Fruit fly (Drosophila melanogaster): Measurements from ENCODE around the gene CG15368.

The CG15368 gene

dm6 chrX:9220434-9220833, 4.8 kb downstream of the CG15368 start:
- TF ChIP-seq CG8478 (optimal IDR thresholded peaks at IDR 0.05) (no peak), CTCF (optimal IDR thresholded peaks at IDR 0.05) (no peak)

- no peak for TF ChIP-seq CTCF (optimal IDR thresholded peaks at IDR 0.05)
- TF ChIP-seq CG8478 (optimal IDR thresholded peaks at IDR 0.05) = no peak
Measured at dm6 chrX:9223182-9223581, 7.6 kb downstream of the CG15368 start, which contains the start of gene t. TSS of gene t (minus strand) at chrX:9223257.

DNA sequence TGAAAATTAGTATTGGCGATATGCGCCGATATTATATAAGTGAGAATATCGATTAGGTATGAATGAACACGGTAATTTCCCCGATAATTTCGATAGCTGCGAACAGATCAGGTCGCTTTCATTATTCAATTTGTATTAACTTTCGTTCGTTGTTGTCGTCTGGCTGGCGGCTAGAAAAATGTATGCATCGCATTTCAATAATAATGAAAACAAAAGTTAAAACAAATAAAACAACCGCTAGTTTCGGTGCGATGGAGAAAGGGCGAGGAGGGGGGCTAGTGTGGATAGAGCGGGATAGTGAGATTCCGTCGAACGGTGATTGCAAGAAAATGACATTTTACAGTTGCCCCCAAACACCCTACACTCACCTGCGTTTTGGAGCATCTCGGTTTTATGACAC, 8.8 kb downstream of the CG15368 start:
- TF ChIP-seq CG8478 (optimal IDR thresholded peaks at IDR 0.05) = no peak
- no peak for TF ChIP-seq CTCF (optimal IDR thresholded peaks at IDR 0.05)

DNA sequence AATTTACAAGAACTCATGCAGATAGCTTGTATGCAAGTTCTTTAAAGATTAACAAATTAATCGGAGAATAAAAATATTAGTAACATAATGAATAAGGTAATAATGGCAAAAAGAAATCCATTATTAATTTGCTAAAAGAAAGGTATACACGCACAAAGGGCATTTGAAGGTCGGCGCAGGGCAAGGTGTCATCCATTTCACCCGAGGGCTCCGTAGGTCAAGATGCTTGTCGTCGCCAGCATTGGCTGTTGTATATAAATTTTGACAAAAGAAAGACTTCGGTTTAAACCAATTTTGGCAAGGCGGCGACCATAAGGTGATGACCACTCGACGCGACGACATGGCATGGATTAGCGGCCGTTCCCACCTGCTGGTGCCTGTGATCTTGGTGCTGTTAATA, 9.6 kb downstream of the CG15368 start, which contains the start of gene CG15370:
TSS of gene CG15370 (plus strand) at position 301 of the 400 bp plus-strand sequence.
- TF ChIP-seq CG8478 (optimal IDR thresholded peaks at IDR 0.05) = no peak
- no peak for TF ChIP-seq CTCF (optimal IDR thresholded peaks at IDR 0.05)

dm6 chrX:9226837-9227236, 11.3 kb downstream of the CG15368 start, which contains the start of gene Gr8a:
TSS of gene Gr8a (plus strand) at chrX:9227137.
- TF ChIP-seq CG8478 (optimal IDR thresholded peaks at IDR 0.05) (no peak), CTCF (optimal IDR thresholded peaks at IDR 0.05) (no peak)

DNA sequence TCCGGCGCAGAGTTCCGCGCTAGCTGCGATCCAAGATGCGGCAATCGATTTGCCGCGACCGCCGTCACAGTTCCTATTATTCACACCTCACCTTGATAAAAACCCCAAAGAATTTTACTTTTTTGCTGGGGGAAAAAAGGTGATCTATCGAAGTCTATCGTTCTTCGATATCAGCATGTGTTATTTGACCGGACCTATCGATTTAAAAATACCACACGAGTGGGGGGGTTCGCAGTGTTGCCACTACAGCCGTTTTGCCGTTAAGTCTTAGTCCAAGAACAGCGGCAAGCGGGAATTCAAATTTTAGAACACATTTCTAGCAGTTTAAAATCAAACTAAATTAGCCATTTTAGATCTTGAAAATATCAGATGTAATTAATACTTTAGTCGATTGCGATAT, 16.6 kb downstream of the CG15368 start, which contains the start of gene CG12121:
TSS of gene CG12121 (minus strand) at position 180 of the 400 bp plus-strand sequence.
- TF ChIP-seq CTCF (optimal IDR thresholded peaks at IDR 0.05) (no peak), CG8478 (optimal IDR thresholded peaks at IDR 0.05) (no peak)

- TF ChIP-seq CTCF (optimal IDR thresholded peaks at IDR 0.05) (no peak), CG8478 (optimal IDR thresholded peaks at IDR 0.05) (no peak)
Measured at dm6 chrX:9236485-9236884, 20.9 kb downstream of the CG15368 start, which contains the start of gene Ir8a. TSS of gene Ir8a (minus strand) at chrX:9236585.

- peak in 1 of 2 experiments; percentile 21 for TF ChIP-seq CTCF (optimal IDR thresholded peaks at IDR 0.05)
- no peak for TF ChIP-seq CG8478 (optimal IDR thresholded peaks at IDR 0.05)
Measured at dm6 chrX:9243417-9243884, 27.9 kb downstream of the CG15368 start, which contains the start of the genes mxc and Larp7. TSS of gene mxc (minus strand) at chrX:9243467. TSS of gene Larp7 (plus strand) at chrX:9243817.

DNA sequence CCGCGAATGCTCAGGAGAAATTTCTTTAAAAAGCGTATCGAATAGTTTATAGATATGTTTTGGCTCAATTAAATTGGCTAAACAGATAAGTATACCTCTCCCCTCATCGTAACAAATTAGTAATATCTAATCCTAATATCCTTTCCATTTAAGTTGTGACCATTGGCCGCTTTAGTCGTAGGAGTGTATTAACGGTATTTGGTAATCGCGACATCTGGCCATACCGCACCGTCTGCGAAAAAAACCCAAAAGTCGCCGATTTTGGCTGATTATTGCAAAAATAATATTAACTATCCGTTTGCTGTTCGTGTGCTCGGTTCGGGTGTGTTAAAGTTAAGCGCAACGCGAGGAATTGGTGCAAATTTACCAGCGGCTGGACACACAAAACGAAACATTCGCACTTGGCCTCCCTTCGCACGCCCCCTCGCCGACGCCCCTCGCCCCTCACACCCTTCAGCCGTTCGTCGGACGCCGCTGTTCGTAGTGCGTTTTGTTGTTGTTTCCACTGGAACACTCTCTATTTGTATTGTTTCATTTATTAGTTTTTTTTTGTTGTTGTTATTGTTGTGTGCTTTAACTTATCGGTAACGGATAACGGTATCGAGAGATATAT, 31.7 kb downstream of the CG15368 start, which contains the start of the genes amx and Dsor1:
TSS of gene amx (minus strand) at position 166 of the 613 bp plus-strand sequence.
TSS of gene Dsor1 (plus strand) at position 172 of the 613 bp plus-strand sequence.
- no peak for TF ChIP-seq CTCF (optimal IDR thresholded peaks at IDR 0.05)
- TF ChIP-seq CG8478 (optimal IDR thresholded peaks at IDR 0.05) = no peak

dm6 chrX:9248040-9248439, 32.5 kb downstream of the CG15368 start:
- TF ChIP-seq CTCF (optimal IDR thresholded peaks at IDR 0.05) = no peak

dm6 chrX:9250161-9250831, 34.7 kb downstream of the CG15368 start, which contains the start of gene CG17754:
TSS of gene CG17754 (plus strand) at chrX:9250420.
- no peak for TF ChIP-seq CTCF (optimal IDR thresholded peaks at IDR 0.05)

- TF ChIP-seq CG8478 (optimal IDR thresholded peaks at IDR 0.05) = no peak
- no peak for TF ChIP-seq CTCF (optimal IDR thresholded peaks at IDR 0.05)
Measured at dm6 chrX:9251212-9251877, 35.8 kb downstream of the CG15368 start.

DNA sequence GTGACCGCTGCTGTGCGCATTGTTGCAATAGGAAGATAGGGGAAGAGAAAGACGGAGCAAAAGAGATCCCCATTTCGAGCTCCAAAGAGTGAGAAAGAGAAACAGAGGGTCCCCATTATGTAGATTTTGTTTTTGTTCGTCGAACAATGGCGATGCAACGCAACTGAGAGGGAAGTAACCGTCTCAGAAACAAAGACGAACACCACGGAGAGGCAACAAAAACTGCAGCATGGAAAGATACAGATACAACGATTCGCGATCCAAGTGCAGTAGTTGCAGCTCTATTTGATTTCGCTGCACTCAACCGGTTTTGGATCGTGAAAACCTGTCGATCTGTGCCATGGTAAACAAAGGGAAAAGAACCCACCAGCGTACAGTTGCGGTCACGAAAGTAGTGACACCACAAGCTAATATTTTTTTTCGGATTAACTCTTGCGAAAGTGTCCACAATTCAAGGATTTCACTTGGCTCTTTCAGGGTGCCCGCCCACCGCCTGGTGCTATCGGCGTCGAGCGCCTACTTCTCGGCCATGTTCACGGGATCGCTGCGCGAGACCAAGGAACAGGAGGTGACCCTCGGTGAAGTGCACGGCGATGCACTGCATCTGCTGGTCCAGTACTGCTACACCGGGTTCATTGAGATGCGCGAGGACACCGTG, 36.6 kb downstream of the CG15368 start:
- TF ChIP-seq CTCF (optimal IDR thresholded peaks at IDR 0.05) (no peak), CG8478 (optimal IDR thresholded peaks at IDR 0.05) (no peak)

dm6 chrX:9255021-9255420, 39.4 kb downstream of the CG15368 start:
- TF ChIP-seq CTCF (optimal IDR thresholded peaks at IDR 0.05) (no peak), CG8478 (optimal IDR thresholded peaks at IDR 0.05) (no peak)
